Fruit fly (Drosophila melanogaster) whole organism, embryonic: Measurements from ENCODE around the gene CG32281.

Experiments used
- B-H2 ChIP-seq: fragments of 200-800 bp; sonication (Bioruptor generic); optimal IDR thresholded peaks from 2 replicates; lab custom pipeline; 2018; ENCODE audit warnings: missing biosample characterization, mild to moderate bottlenecking, missing genetic modification characterization
- Blimp-1 ChIP-seq: fragments of 200-800 bp; sonication (Bioruptor generic); optimal IDR thresholded peaks from 3 replicates; lab custom pipeline; 2018; ENCODE audit warnings: missing biosample characterization, missing genetic modification characterization, mild to moderate bottlenecking, moderate library complexity, missing genetic modification reagents
- CG11456 ChIP-seq: fragments of 200-800 bp; sonication (Bioruptor generic); IDR thresholded peaks from 3 replicates; pipeline ENCODE4 v1.3.6; 2022; ENCODE audit warnings: missing biosample characterization, missing genetic modification characterization
- CG13287 ChIP-seq: fragments of 200-800 bp; sonication (Bioruptor generic); IDR thresholded peaks from 2 replicates; pipeline ENCODE4 v1.3.6; 2022; ENCODE audit warnings: missing biosample characterization, missing genetic modification characterization; ENCODE audit not compliant: partially characterized antibody
- CG14441 ChIP-seq: fragments of 200-800 bp; sonication (Bioruptor generic); IDR thresholded peaks from 2 replicates; pipeline ENCODE4 v1.3.6; 2022; ENCODE audit warnings: missing biosample characterization, missing genetic modification characterization
- CG16815 ChIP-seq: fragments of 200-800 bp; sonication (Bioruptor generic); optimal IDR thresholded peaks from 3 replicates; lab custom pipeline; 2017; ENCODE audit warnings: missing biosample characterization, mild to moderate bottlenecking, missing genetic modification characterization
- CG17612 ChIP-seq: fragments of 200-800 bp; sonication (Bioruptor generic); IDR thresholded peaks from 2 replicates; pipeline ENCODE4 v1.3.6; 2022; ENCODE audit warnings: missing biosample characterization, missing genetic modification characterization
- CG2116 ChIP-seq: fragments of 200-800 bp; sonication (Bioruptor generic); optimal IDR thresholded peaks from 3 replicates; lab custom pipeline; 2018; ENCODE audit warnings: missing biosample characterization, mild to moderate bottlenecking, missing genetic modification characterization
- CG2199 ChIP-seq: fragments of 200-800 bp; sonication (Bioruptor generic); IDR thresholded peaks from 3 replicates; pipeline ENCODE4 v1.3.6; 2022; ENCODE audit warnings: missing biosample characterization, missing genetic modification characterization
- CG2889 ChIP-seq: fragments of 200-800 bp; sonication (Bioruptor generic); IDR thresholded peaks from 3 replicates; pipeline ENCODE4 v1.3.6; 2022; ENCODE audit warnings: missing biosample characterization, missing genetic modification characterization
- CG32532 ChIP-seq: fragments of 200-800 bp; sonication (Bioruptor generic); IDR thresholded peaks from 2 replicates; pipeline ENCODE4 v1.3.6; 2022; ENCODE audit warnings: missing biosample characterization, missing genetic modification characterization
- CG33213 ChIP-seq: fragments of 200-800 bp; sonication (Bioruptor generic); optimal IDR thresholded peaks from 3 replicates; lab custom pipeline; 2016; ENCODE audit warnings: missing biosample characterization, missing genetic modification characterization
- CG7357 ChIP-seq: fragments of 200-800 bp; sonication (Bioruptor generic); IDR thresholded peaks from 3 replicates; pipeline ENCODE4 v1.3.6; 2022; ENCODE audit warnings: missing biosample characterization, missing genetic modification characterization
- CG7963 ChIP-seq: fragments of 200-800 bp; sonication (Bioruptor generic); IDR thresholded peaks from 3 replicates; pipeline ENCODE4 v1.3.6; 2022; ENCODE audit warnings: missing biosample characterization, missing genetic modification characterization; ENCODE audit not compliant: partially characterized antibody
- CG9817 ChIP-seq: fragments of 200-800 bp; sonication (Bioruptor generic); optimal IDR thresholded peaks from 2 replicates; lab custom pipeline; 2018; ENCODE audit warnings: missing biosample characterization, mild to moderate bottlenecking, missing genetic modification characterization, moderate library complexity
- ERR ChIP-seq: fragments of 200-800 bp; sonication (Bioruptor generic); optimal IDR thresholded peaks from 2 replicates; lab custom pipeline; 2016; ENCODE audit warnings: missing biosample characterization, missing genetic modification characterization
- Eip74EF ChIP-seq, 2 experiments: fragments of 200-800 bp in 1 of 2; fragments of >200 bp in 1 of 2; sonication (Bioruptor generic) in 1 of 2; optimal IDR thresholded peaks; 2 replicates each; lab custom pipeline; 2017 to 2019; ENCODE audit warnings: missing biosample characterization in 2 of 2, missing genetic modification characterization in 2 of 2, mild to moderate bottlenecking in 1 of 2, moderate library complexity in 1 of 2
- Elba2 ChIP-seq: fragments of 200-800 bp; sonication (Bioruptor generic); optimal IDR thresholded peaks from 3 replicates; lab custom pipeline; 2016; ENCODE audit warnings: missing biosample characterization, missing genetic modification characterization
- HLHmδ ChIP-seq: fragments of 200-800 bp; sonication (Bioruptor generic); optimal IDR thresholded peaks from 2 replicates; lab custom pipeline; 2018; ENCODE audit warnings: missing biosample characterization, mild to moderate bottlenecking, missing genetic modification characterization, moderate library complexity
- Neu2 ChIP-seq: fragments of 200-800 bp; sonication (Bioruptor generic); optimal IDR thresholded peaks from 3 replicates; lab custom pipeline; 2016; ENCODE audit warnings: missing biosample characterization, missing genetic modification characterization, borderline replicate concordance
- Nf-YB ChIP-seq: fragments of 200-800 bp; sonication (Bioruptor generic); optimal IDR thresholded peaks from 3 replicates; lab custom pipeline; 2019; ENCODE audit warnings: missing biosample characterization, mild to moderate bottlenecking, missing genetic modification characterization, moderate library complexity
- Optix ChIP-seq: fragments of 200-800 bp; sonication (Bioruptor generic); IDR thresholded peaks from 3 replicates; pipeline ENCODE4 v1.3.6; 2022; ENCODE audit warnings: missing biosample characterization, missing genetic modification characterization
- Poxn ChIP-seq: fragments of 200-800 bp; sonication (Bioruptor generic); IDR thresholded peaks from 2 replicates; pipeline ENCODE4 v1.3.6; 2022; ENCODE audit warnings: missing biosample characterization, missing genetic modification characterization
- Ravus ChIP-seq: fragments of 200-800 bp; sonication (Bioruptor generic); IDR thresholded peaks from 2 replicates; pipeline ENCODE4 v1.3.6; 2022; ENCODE audit warnings: missing biosample characterization, missing genetic modification characterization
- Sox102F ChIP-seq: fragments of 200-800 bp; sonication (Bioruptor generic); optimal IDR thresholded peaks from 2 replicates; lab custom pipeline; 2018; ENCODE audit warnings: missing biosample characterization, mild to moderate bottlenecking, missing genetic modification characterization, moderate library complexity
- Stat92E ChIP-seq, 3 experiments: fragments of >200 bp in 2 of 3; fragments of 200-800 bp in 1 of 3; sonication (Bioruptor generic) in 1 of 3; optimal IDR thresholded peaks; 2 replicates each; lab custom pipeline; 2017 to 2019; ENCODE audit warnings: missing biosample characterization in 3 of 3, missing genetic modification characterization in 3 of 3, mild to moderate bottlenecking in 1 of 3, moderate library complexity in 1 of 3
- YL-1 ChIP-seq: fragments of 200-800 bp; sonication (Bioruptor generic); optimal IDR thresholded peaks from 3 replicates; lab custom pipeline; 2017; ENCODE audit warnings: missing biosample characterization, mild to moderate bottlenecking, missing genetic modification characterization
- amos ChIP-seq: fragments of 200-800 bp; sonication (Bioruptor generic); IDR thresholded peaks from 2 replicates; pipeline ENCODE4 v1.3.6; 2022; ENCODE audit warnings: missing biosample characterization, missing genetic modification characterization; ENCODE audit not compliant: partially characterized antibody
- bab2 ChIP-seq: fragments of 200-800 bp; sonication (Bioruptor generic); optimal IDR thresholded peaks from 2 replicates; lab custom pipeline; 2016; ENCODE audit warnings: missing biosample characterization, missing genetic modification characterization
- chif ChIP-seq, 2 experiments: fragments of 200-800 bp; sonication (Bioruptor generic); optimal IDR thresholded peaks; 3 replicates each; lab custom pipeline; 2016; ENCODE audit warnings: missing biosample characterization in 2 of 2, missing genetic modification characterization in 2 of 2
- ewg ChIP-seq: fragments of 200-800 bp; sonication (Bioruptor generic); optimal IDR thresholded peaks from 3 replicates; lab custom pipeline; 2017; ENCODE audit warnings: mild to moderate bottlenecking, missing biosample characterization, missing genetic modification reagents, missing genetic modification characterization
- exex ChIP-seq: fragments of 200-800 bp; sonication (Bioruptor generic); optimal IDR thresholded peaks from 4 replicates; lab custom pipeline; 2018; ENCODE audit warnings: missing biosample characterization, mild to moderate bottlenecking, missing genetic modification characterization, moderate library complexity
- fd64A ChIP-seq: fragments of 200-800 bp; sonication (Bioruptor generic); optimal IDR thresholded peaks from 3 replicates; lab custom pipeline; 2018; ENCODE audit warnings: missing biosample characterization, mild to moderate bottlenecking, missing genetic modification characterization
- gcm ChIP-seq: fragments of 200-800 bp; sonication (Bioruptor generic); optimal IDR thresholded peaks from 2 replicates; lab custom pipeline; 2019; ENCODE audit warnings: missing biosample characterization, mild to moderate bottlenecking, missing genetic modification characterization, moderate library complexity
- hkb ChIP-seq, 2 experiments: fragments of 200-800 bp in 1 of 2; fragments of >200 bp in 1 of 2; sonication (Bioruptor generic) in 1 of 2; IDR thresholded peaks in 1 of 2; optimal IDR thresholded peaks in 1 of 2; 2 replicates each; pipeline versions ENCODE4 v1.3.6 to Lab custom; 2017 to 2022; ENCODE audit warnings: missing biosample characterization in 1 of 2, missing genetic modification characterization in 1 of 2
- kah ChIP-seq: fragments of 200-800 bp; sonication (Bioruptor generic); optimal IDR thresholded peaks from 2 replicates; lab custom pipeline; 2018; ENCODE audit warnings: missing biosample characterization, mild to moderate bottlenecking, missing genetic modification characterization
- klu ChIP-seq: fragments of 200-800 bp; sonication (Bioruptor generic); IDR thresholded peaks from 2 replicates; pipeline ENCODE4 v1.3.6; 2022; ENCODE audit warnings: missing biosample characterization, missing genetic modification characterization
- nerfin-2 ChIP-seq: fragments of 200-800 bp; sonication (Bioruptor generic); IDR thresholded peaks from 2 replicates; pipeline ENCODE4 v1.3.6; 2022; ENCODE audit warnings: missing biosample characterization, missing genetic modification characterization; ENCODE audit not compliant: partially characterized antibody
- nom ChIP-seq: fragments of 200-800 bp; sonication (Bioruptor generic); optimal IDR thresholded peaks from 2 replicates; lab custom pipeline; 2017; ENCODE audit warnings: missing biosample characterization, missing genetic modification characterization, mild to moderate bottlenecking, moderate library complexity, missing genetic modification reagents
- pan ChIP-seq, 4 experiments: fragments of >200 bp in 3 of 4; fragments of 200-800 bp in 1 of 4; sonication (Bioruptor generic) in 1 of 4; optimal IDR thresholded peaks in 3 of 4; IDR thresholded peaks in 1 of 4; 2 replicates each; pipeline versions ENCODE4 v1.3.6 to Lab custom; 2017 to 2022; ENCODE audit warnings: missing biosample characterization in 2 of 4, missing genetic modification characterization in 2 of 4, mixed read lengths in 1 of 4
- pita ChIP-seq: fragments of 200-800 bp; sonication (Bioruptor generic); optimal IDR thresholded peaks from 2 replicates; lab custom pipeline; 2017; ENCODE audit warnings: missing biosample characterization, mild to moderate bottlenecking, missing genetic modification characterization
- shn ChIP-seq: fragments of 200-800 bp; sonication (Bioruptor generic); optimal IDR thresholded peaks from 3 replicates; lab custom pipeline; 2016; ENCODE audit warnings: missing biosample characterization, missing genetic modification characterization
- toy ChIP-seq: fragments of 200-800 bp; sonication (Bioruptor generic); IDR thresholded peaks from 2 replicates; pipeline ENCODE4 v1.3.6; 2022; ENCODE audit warnings: missing biosample characterization, missing genetic modification characterization
- wor ChIP-seq: fragments of 200-800 bp; sonication (Bioruptor generic); IDR thresholded peaks from 2 replicates; pipeline ENCODE4 v1.3.6; 2022; ENCODE audit warnings: missing biosample characterization, missing genetic modification characterization
- zfh1 ChIP-seq: fragments of 200-800 bp; sonication (Bioruptor generic); IDR thresholded peaks from 3 replicates; pipeline ENCODE4 v1.3.6; 2022; ENCODE audit warnings: missing biosample characterization, missing genetic modification characterization

The CG32281 gene

dm6 chr3L:3198447-3199402, 29.6 kb downstream of the CG32281 start, which contains the start of the genes CG32276 and gry (continued):
- peak; percentile 67; the same call in 2 of the 3 replicates for TF ChIP-seq zfh1 (GFP tag; lab: Robert Waterston, UW)
- no peak for TF ChIP-seq pan (optimal IDR thresholded peaks at IDR 0.05; lab: Kevin White, UChicago)
- TF ChIP-seq pan (GFP tag; optimal IDR thresholded peaks at IDR 0.05 in 1 of 2, IDR thresholded peaks at IDR 0.05 in 1 of 2), result peak in 1 of 2 experiments; percentile 29
- no peak for TF ChIP-seq Blimp-1 (GFP tag; lab: Kevin White, UChicago)
- TF ChIP-seq Sox102F (GFP tag; lab: Kevin White, UChicago), result no peak
- peak; percentile 93 for TF ChIP-seq YL-1 (GFP tag; lab: Kevin White, UChicago)
- no peak for TF ChIP-seq fd64A
- TF ChIP-seq Eip74EF (GFP tag; optimal IDR thresholded peaks at IDR 0.05; lab: Kevin White, UChicago), result no peak
- TF ChIP-seq amos (GFP tag; lab: Robert Waterston, UW), result no peak; the same call in 1 of the 2 replicates
- peak; percentile 81 for TF ChIP-seq CG32532
- 0 out of 3 replicates have a peak, but pooled peaks have one; percentile 32 for TF ChIP-seq CG2199
- TF ChIP-seq CG2889 (GFP tag; lab: Robert Waterston, UW), result 0 out of 3 replicates have a peak, but pooled peaks have one; percentile 46
- TF ChIP-seq CG7357, result peak; percentile 46; the same call in 1 of the 3 replicates
- peak; percentile 46; the same call in 1 of the 2 replicates for TF ChIP-seq klu
- peak; percentile 65 for TF ChIP-seq shn
- TF ChIP-seq hkb (optimal IDR thresholded peaks at IDR 0.05; lab: Kevin White, UChicago), result peak; percentile 33
- peak; percentile 65 for TF ChIP-seq hkb (GFP tag; IDR thresholded peaks at IDR 0.05; lab: Robert Waterston, UW)
- TF ChIP-seq HLHmδ, result peak; percentile 50
- peak; percentile 54 to 71 for TF ChIP-seq chif (GFP tag; optimal IDR thresholded peaks at IDR 0.05; lab: Kevin White, UChicago)
- TF ChIP-seq CG14441 (GFP tag; lab: Robert Waterston, UW), result peak; percentile 60
- TF ChIP-seq CG9817 (tag; lab: Kevin White, UChicago), result peak; percentile 67
- TF ChIP-seq Stat92E (GFP tag; optimal IDR thresholded peaks at IDR 0.05; lab: Kevin White, UChicago), result peak in 1 of 3 experiments; percentile 54
- TF ChIP-seq ewg, result peak; percentile 72
- TF ChIP-seq exex (tag; lab: Kevin White, UChicago), result peak; percentile 42
- TF ChIP-seq kah (GFP tag; lab: Kevin White, UChicago), result no peak
- no peak for TF ChIP-seq pita (GFP tag; lab: Kevin White, UChicago)
- peak; percentile 59 for TF ChIP-seq wor
- TF ChIP-seq toy (GFP tag; lab: Robert Waterston, UW), result peak; percentile 40; the same call in 1 of the 2 replicates
- TF ChIP-seq CG17612, result no peak
- peak; percentile 42 for TF ChIP-seq Nf-YB (GFP tag; lab: Kevin White, UChicago)
- TF ChIP-seq gcm (GFP tag; lab: Kevin White, UChicago), result no peak
- peak; percentile 47 for TF ChIP-seq CG16815 (GFP tag; lab: Kevin White, UChicago)
- no peak for TF ChIP-seq Ravus (GFP tag; lab: Robert Waterston, UW)
- TF ChIP-seq ERR (GFP tag; lab: Kevin White, UChicago), result peak; percentile 48
- TF ChIP-seq CG2116, result peak; percentile 93
- peak; percentile 83 for TF ChIP-seq B-H2 (GFP tag; lab: Kevin White, UChicago)
- peak; percentile 82 for TF ChIP-seq bab2 (GFP tag; lab: Kevin White, UChicago)
- peak; percentile 84 for TF ChIP-seq nom (GFP tag; lab: Kevin White, UChicago)
- no peak for TF ChIP-seq CG7963 (GFP tag; lab: Robert Waterston, UW)
- peak; percentile 62 for TF ChIP-seq Poxn (GFP tag; lab: Robert Waterston, UW)
- peak; percentile 63; the same call in 1 of the 2 replicates for TF ChIP-seq CG13287 (GFP tag; lab: Robert Waterston, UW)
- TF ChIP-seq CG33213 (GFP tag; lab: Kevin White, UChicago), result peak; percentile 81
- peak; percentile 60; the same call in 2 of the 3 replicates for TF ChIP-seq Optix (GFP tag; lab: Robert Waterston, UW)
- peak; percentile 64 for TF ChIP-seq Elba2 (GFP tag; lab: Kevin White, UChicago)
- no peak for TF ChIP-seq Neu2 (GFP tag; lab: Kevin White, UChicago)
- no peak for TF ChIP-seq nerfin-2 (GFP tag; lab: Robert Waterston, UW)
- peak; percentile 82 for TF ChIP-seq CG11456 (GFP tag; lab: Robert Waterston, UW)
